Worm (Caenorhabditis elegans): Measurements from ENCODE around the gene his-4.

DNA sequence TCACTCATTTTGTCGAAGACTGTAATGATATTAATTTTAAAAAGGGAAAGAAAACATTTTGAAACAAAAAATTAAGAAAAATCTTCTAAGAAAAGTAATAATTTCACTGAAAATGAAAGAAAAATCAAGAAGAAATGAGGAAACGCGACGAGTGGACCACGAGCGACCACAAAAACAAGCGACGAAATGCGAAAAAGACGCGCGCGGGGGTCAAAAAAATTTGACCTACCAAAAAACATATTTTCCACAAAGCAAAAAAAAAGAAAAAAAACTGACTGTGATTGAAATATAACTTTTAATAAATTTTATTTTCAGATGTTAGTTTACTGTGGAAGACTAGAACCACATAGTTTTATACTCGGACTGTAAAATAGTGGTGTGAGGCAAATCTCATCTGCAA, 18.6 kb upstream of the his-4 start, which contains the start of gene F14H3.6:
- TF ChIP-seq ceh-6 (GFP tag; optimal IDR thresholded peaks at IDR 0.05) (no peak), ahr-1 (tag; optimal IDR thresholded peaks at IDR 0.05) (no peak), ama-1 (optimal IDR thresholded peaks at IDR 0.05) (no peak), elt-2 (tag; optimal IDR thresholded peaks at IDR 0.05) (no peak), unc-86 (tag; optimal IDR thresholded peaks at IDR 0.05) (no peak), dmd-4 (tag; optimal IDR thresholded peaks at IDR 0.05; ENCODE audit: borderline replicate concordance) (no peak), sdc-2 (tag; optimal IDR thresholded peaks at IDR 0.05) (no peak), gmeb-2 (tag; optimal IDR thresholded peaks at IDR 0.05) (no peak), hlh-8 (tag; optimal IDR thresholded peaks at IDR 0.05) (no peak)
